Worm (Caenorhabditis elegans) whole organism, L4/young adult: Measurements from ENCODE around the gene F36F12.1.
"Not testable (repeated sequence)": the region's sequence is repeated elsewhere in the genome, so short reads cannot be mapped to it uniquely, and the experiment has no call there.

ENCODE experiments used
- W03F9.2 ChIP-seq: fragments of 150-350 bp; optimal IDR thresholded peaks from 2 replicates; lab custom pipeline; 2014; ENCODE audit warnings: missing biosample characterization, missing genetic modification characterization
- dao-5 ChIP-seq: sonication (generic microtip); optimal IDR thresholded peaks from 2 replicates; lab custom pipeline; 2016; ENCODE audit warnings: missing genotype, missing genetic modification characterization, moderate library complexity, missing compliant biosample characterization
- him-1 ChIP-seq: sonication (generic microtip); optimal IDR thresholded peaks from 2 replicates; lab custom pipeline; 2016; ENCODE audit warnings: missing genotype, missing genetic modification reagents, missing genetic modification characterization, missing compliant biosample characterization

Gene F36F12.1

ce11 chrV:2103118-2103517, at the start of gene F36F12.1:
Gene F36F12.1, minus strand, starts transcription at chrV:2103218.
- TF ChIP-seq W03F9.2 (no peak), him-1 (tag; lab: Kevin White, UChicago) (no peak), dao-5 (tag; lab: Kevin White, UChicago) (no peak)

DNA sequence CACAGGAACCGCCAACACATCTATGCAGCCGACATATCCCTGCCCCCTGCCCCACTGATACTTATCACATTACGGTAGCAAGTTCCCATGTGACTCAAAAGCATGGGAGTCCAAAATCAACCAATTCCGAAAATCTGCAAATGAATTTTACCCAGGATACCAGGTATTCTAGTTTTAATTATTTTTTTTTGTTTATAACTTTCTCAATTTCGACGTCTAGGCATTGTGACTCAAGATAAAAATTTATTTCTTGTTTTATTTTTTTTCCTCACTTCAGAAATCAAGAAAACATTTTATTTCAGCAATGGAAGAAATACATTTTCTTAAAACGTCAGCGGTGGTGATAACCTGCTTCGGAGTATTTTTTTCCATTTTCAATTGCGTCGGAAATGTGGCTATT, 48.4 kb upstream of the F36F12.1 start, which contains the start of gene srbc-24:
Gene srbc-24 (plus strand): TSS at position 301 of the 400 bp plus-strand sequence.
- TF ChIP-seq W03F9.2 (no peak), him-1 (tag; lab: Kevin White, UChicago) (no peak), dao-5 (tag; lab: Kevin White, UChicago) (no peak)

ce11 chrV:2150876-2151275, 47.9 kb upstream of the F36F12.1 start, which contains the start of gene C45H4.13:
Gene C45H4.13, minus strand, starts transcription at chrV:2150976.
- no peak for TF ChIP-seq W03F9.2
- no peak for TF ChIP-seq dao-5 (tag; lab: Kevin White, UChicago)
- TF ChIP-seq him-1 (tag; lab: Kevin White, UChicago): no peak

DNA sequence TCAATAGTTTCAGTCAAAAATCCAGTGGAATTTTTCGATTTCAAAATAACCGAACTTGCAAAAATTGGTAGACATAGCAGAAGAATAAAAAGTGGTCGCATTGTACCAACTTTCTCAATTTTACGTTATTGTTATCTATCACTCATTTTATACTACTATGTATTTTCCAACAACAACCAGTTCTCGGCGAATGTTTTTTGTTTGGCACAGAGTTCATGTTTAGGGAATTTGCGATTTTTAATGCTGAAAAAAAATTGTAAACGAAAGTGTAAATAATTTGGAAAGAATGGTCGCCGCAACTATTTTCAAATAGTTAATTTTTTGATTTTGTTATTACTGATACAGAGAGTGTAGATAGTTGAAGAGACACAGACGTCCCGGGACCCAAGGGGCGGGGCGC, 46.4 kb upstream of the F36F12.1 start, which contains the start of gene C45H4.21:
Gene C45H4.21 (minus strand): TSS at position 101 of the 400 bp plus-strand sequence.
- TF ChIP-seq dao-5 (tag; lab: Kevin White, UChicago) (no peak), him-1 (tag; lab: Kevin White, UChicago) (no peak), W03F9.2 (no peak)

ce11 chrV:2146795-2147194, 43.8 kb upstream of the F36F12.1 start, which contains the start of gene srbc-20:
Gene srbc-20, plus strand, starts transcription at chrV:2147095.
- TF ChIP-seq dao-5 (tag; lab: Kevin White, UChicago): no peak
- no peak for TF ChIP-seq W03F9.2
- no peak for TF ChIP-seq him-1 (tag; lab: Kevin White, UChicago)

ce11 chrV:2146044-2146443, 43.0 kb upstream of the F36F12.1 start, which contains the start of gene str-52:
Gene str-52, minus strand, starts transcription at chrV:2146144.
- TF ChIP-seq him-1 (tag; lab: Kevin White, UChicago): no peak
- no peak for TF ChIP-seq dao-5 (tag; lab: Kevin White, UChicago)
- TF ChIP-seq W03F9.2: no peak

DNA sequence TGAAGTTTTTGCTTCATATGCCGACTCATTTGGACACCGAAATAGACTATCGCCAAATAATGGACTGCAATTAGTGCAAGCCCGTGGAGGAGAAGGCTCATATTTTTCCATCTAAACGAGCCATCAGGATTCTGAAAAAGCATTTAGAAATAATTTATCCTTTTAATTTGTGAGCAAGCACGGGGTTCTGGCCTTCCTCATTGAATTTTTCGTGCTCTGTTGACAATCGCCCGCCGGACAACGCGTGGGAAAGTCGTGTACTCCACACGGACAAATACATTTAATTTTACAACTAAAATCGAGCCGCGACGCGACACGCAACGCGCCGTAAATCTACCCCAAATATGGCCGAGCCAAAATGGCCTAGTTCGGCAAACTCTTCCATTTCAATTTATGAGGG, 41.4 kb upstream of the F36F12.1 start, which contains the start of gene F22F7.12:
Gene F22F7.12 (minus strand): TSS at position 101 of the 400 bp plus-strand sequence.
- TF ChIP-seq W03F9.2; dao-5 (tag; lab: Kevin White, UChicago); him-1 (tag; lab: Kevin White, UChicago): not testable (repeated sequence)

ce11 chrV:2139918-2140317, 36.9 kb upstream of the F36F12.1 start, which contains the start of gene F22F7.7:
Gene F22F7.7, minus strand, starts transcription at chrV:2140042.
- TF ChIP-seq him-1 (tag; lab: Kevin White, UChicago): no peak
- TF ChIP-seq W03F9.2: no peak
- no peak for TF ChIP-seq dao-5 (tag; lab: Kevin White, UChicago)

DNA sequence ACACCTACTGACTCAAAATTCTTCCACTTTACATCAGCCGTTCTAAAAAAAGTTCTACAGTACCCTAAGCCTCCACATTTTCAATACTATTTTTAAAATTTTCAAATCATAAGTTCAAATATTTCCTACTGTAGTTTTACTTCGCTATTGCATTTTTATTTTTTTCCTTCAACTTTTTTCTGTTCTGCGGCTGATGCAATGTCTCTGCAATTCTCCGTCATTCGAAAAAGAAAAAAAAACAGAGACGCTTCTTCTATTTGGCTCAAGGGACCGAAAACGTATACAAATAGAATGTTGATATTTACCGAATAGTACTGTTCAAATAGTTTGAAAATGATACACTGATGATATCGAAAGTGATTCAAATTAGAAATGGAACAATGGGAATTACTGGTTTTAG, 35.3 kb upstream of the F36F12.1 start:
- TF ChIP-seq W03F9.2 (no peak), him-1 (tag; lab: Kevin White, UChicago) (peak; percentile 23), dao-5 (tag; lab: Kevin White, UChicago) (no peak)

ce11 chrV:2137010-2137409, 34.0 kb upstream of the F36F12.1 start:
- TF ChIP-seq him-1 (tag; lab: Kevin White, UChicago) (no peak), dao-5 (tag; lab: Kevin White, UChicago) (no peak), W03F9.2 (no peak)

DNA sequence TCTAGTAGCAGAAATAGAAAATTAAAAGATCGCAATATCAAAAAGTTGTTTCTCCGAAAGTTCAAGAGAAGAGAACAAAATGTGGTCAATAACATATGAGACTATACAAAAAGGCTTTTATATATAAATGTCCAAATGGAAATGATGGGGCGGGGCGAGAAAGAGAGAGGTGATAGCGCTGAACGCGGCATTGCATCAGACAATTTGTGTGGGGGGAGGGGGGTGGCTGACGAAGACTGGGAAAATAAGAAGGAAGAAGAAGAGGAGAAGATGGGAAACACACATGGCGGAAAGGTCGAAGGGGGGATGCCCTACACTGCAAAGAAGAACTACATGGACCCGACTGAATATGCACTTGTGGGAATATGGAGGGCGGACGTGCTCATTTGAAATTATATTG, 32.3 kb upstream of the F36F12.1 start:
- TF ChIP-seq dao-5 (tag; lab: Kevin White, UChicago) (no peak), him-1 (tag; lab: Kevin White, UChicago) (peak; percentile 42)

ce11 chrV:2134340-2134739, 31.3 kb upstream of the F36F12.1 start:
- TF ChIP-seq him-1 (tag; lab: Kevin White, UChicago) (no peak), W03F9.2 (no peak), dao-5 (tag; lab: Kevin White, UChicago) (no peak)

- no peak for TF ChIP-seq W03F9.2
- TF ChIP-seq him-1 (tag; lab: Kevin White, UChicago): peak; percentile 86
Measured at ce11 chrV:2133512-2133911, 30.5 kb upstream of the F36F12.1 start.

- TF ChIP-seq dao-5 (tag; lab: Kevin White, UChicago) (no peak), W03F9.2 (no peak), him-1 (tag; lab: Kevin White, UChicago) (no peak)
Measured at ce11 chrV:2132675-2133074, 29.7 kb upstream of the F36F12.1 start.

ce11 chrV:2126996-2127585, 24.1 kb upstream of the F36F12.1 start, which contains the start of gene ldp-1:
Gene ldp-1, plus strand, starts transcription at chrV:2127535.
- no peak for TF ChIP-seq dao-5 (tag; lab: Kevin White, UChicago)
- TF ChIP-seq him-1 (tag; lab: Kevin White, UChicago): peak; percentile 75
- peak; percentile 63 for TF ChIP-seq W03F9.2
